Fruit fly (Drosophila melanogaster): ENCODE results near the gene mbc.

mbc gene

DNA sequence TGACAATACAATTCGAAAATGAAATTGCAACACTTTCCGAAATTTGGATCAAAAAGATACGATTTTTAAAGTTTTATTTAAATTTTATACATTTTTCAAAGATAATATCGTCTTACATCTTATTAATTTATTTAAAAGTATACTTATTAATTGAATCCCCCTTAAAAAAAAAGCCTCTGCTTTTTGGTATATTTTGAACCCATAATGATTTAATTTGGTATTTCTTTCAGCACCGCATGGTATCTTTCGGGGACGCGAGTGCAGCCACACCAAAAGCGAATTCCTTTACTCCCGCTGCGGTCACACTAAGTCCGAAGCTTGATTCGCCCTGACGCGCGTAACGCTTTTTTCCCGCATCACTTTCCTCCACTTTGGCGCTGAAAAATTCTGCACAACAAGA, 38.7 kb downstream of the mbc start:
- TF ChIP-seq CG8478 (optimal IDR thresholded peaks at IDR 0.05) = no peak
- no peak for TF ChIP-seq usp (GFP tag; optimal IDR thresholded peaks at IDR 0.05)
- TF ChIP-seq psq (optimal IDR thresholded peaks at IDR 0.05) = no peak
- TF ChIP-seq Dll (optimal IDR thresholded peaks at IDR 0.05) = no peak
- no peak for TF ChIP-seq EcR (GFP tag; optimal IDR thresholded peaks at IDR 0.05)
- no peak for TF ChIP-seq pan (optimal IDR thresholded peaks at IDR 0.05)

- TF ChIP-seq psq (optimal IDR thresholded peaks at IDR 0.05) (no peak), pan (optimal IDR thresholded peaks at IDR 0.05) (peak; percentile 36)
These were observed 41.4 kb downstream of the mbc start for dm6 chr3R:23822969-23823368.

DNA sequence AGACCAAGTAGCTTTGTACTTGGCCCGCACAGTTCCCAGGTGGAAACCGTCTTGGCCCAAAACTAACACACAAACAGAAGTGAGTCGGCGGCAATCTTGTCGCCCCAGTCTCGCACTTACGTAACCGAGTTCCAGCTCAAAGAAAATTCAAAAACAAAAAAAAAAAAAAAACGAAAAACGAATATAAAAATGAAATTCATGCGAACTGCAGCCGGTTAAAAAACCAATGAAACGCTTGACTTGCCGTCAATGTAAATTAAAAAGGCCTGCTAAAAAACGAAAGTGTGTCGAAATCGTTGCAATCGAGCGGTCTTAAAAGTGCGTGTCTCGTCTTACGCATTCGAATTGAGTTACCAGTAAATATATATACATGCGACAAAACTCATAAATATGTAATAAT, 42.1 kb downstream of the mbc start:
- no peak for TF ChIP-seq EcR (GFP tag; optimal IDR thresholded peaks at IDR 0.05)
- TF ChIP-seq psq (optimal IDR thresholded peaks at IDR 0.05) = no peak
- no peak for TF ChIP-seq CG8478 (optimal IDR thresholded peaks at IDR 0.05)
- TF ChIP-seq Dll (optimal IDR thresholded peaks at IDR 0.05) = no peak
- TF ChIP-seq usp (GFP tag; optimal IDR thresholded peaks at IDR 0.05) = no peak
- TF ChIP-seq pan (optimal IDR thresholded peaks at IDR 0.05) = no peak

dm6 chr3R:23827093-23827492, 45.5 kb downstream of the mbc start:
- TF ChIP-seq EcR (GFP tag; optimal IDR thresholded peaks at IDR 0.05) (no peak), usp (GFP tag; optimal IDR thresholded peaks at IDR 0.05) (no peak), Dll (optimal IDR thresholded peaks at IDR 0.05) (no peak), psq (optimal IDR thresholded peaks at IDR 0.05) (no peak), pan (optimal IDR thresholded peaks at IDR 0.05) (no peak), CG8478 (optimal IDR thresholded peaks at IDR 0.05) (no peak)

DNA sequence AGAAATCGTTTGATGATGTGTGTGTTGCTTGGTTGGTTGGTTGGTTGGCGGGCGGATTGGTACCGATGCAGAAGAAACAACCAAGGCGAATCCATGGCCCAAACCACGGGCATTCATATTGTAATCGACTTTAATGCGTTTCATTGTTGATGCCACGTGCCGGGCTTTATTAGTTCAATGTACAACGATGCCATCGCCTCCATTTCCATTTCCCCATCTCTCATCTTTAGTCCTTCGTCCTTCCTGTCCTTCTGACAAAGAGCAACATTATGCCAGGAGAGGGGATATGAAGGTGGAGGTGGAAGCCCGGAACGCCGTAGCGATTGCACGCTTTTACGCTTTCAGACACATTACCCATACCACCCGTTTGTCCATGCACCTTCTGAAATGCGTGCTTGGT, 50.1 kb downstream of the mbc start:
- no peak for TF ChIP-seq CG8478 (optimal IDR thresholded peaks at IDR 0.05)
- TF ChIP-seq psq (optimal IDR thresholded peaks at IDR 0.05) = no peak
- no peak for TF ChIP-seq Dll (optimal IDR thresholded peaks at IDR 0.05)
- no peak for TF ChIP-seq EcR (GFP tag; optimal IDR thresholded peaks at IDR 0.05)
- no peak for TF ChIP-seq usp (GFP tag; optimal IDR thresholded peaks at IDR 0.05)
- no peak for TF ChIP-seq pan (optimal IDR thresholded peaks at IDR 0.05)

DNA sequence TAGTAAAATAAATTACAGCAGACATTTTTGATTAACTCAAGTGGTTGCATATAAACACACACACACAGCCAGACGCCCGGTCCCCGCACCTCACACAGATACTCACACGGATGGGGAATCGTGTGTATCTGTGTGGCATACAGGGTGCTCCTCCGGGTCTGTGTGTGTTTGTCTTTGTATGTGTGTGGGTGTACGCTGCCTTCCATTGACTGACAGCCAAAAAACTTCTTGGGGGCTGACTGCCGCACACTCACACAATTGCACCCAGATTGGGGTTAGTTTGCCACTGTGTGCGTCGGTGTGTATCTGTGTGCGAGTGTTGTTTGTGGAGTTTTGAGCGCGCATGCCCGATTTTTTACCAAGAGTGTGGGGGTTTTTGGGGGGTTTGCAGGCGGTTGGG, 64.5 kb downstream of the mbc start:
- TF ChIP-seq usp (GFP tag; optimal IDR thresholded peaks at IDR 0.05) = no peak
- TF ChIP-seq psq (optimal IDR thresholded peaks at IDR 0.05) = no peak
- TF ChIP-seq EcR (GFP tag; optimal IDR thresholded peaks at IDR 0.05) = no peak
- TF ChIP-seq Dll (optimal IDR thresholded peaks at IDR 0.05) = no peak
- TF ChIP-seq CG8478 (optimal IDR thresholded peaks at IDR 0.05) = no peak
- no peak for TF ChIP-seq pan (optimal IDR thresholded peaks at IDR 0.05)

DNA sequence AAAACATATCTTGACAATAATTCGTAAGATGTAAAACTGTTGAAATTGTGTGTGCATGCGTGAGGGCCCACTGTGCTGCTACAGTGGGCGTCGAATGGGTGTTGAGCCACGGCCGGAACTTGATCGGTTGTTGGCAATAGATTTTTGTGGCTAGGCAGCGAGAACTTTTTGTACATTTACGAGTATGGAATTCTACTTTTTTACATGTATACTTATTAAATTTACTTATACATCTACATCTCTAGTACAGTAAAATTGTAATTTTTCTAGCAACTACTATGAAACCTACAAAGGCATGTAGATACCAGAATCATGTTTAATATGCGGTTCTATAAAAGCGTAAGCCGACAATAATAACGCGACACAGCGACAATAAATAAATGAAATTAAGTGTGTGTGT, 68.0 kb downstream of the mbc start:
- TF ChIP-seq usp (GFP tag; optimal IDR thresholded peaks at IDR 0.05) (no peak), CG8478 (optimal IDR thresholded peaks at IDR 0.05) (no peak), Dll (optimal IDR thresholded peaks at IDR 0.05) (no peak), psq (optimal IDR thresholded peaks at IDR 0.05) (no peak), EcR (GFP tag; optimal IDR thresholded peaks at IDR 0.05) (no peak), pan (optimal IDR thresholded peaks at IDR 0.05) (no peak)
